Worm (Caenorhabditis elegans) whole organism, L4/young adult: ENCODE results near the gene erh-1.

ENCODE experiments used
- W03F9.2 ChIP-seq: fragments of 150-350 bp; optimal IDR thresholded peaks from 2 replicates; lab custom pipeline; 2014; ENCODE audit warnings: missing biosample characterization, missing genetic modification characterization
- him-1 ChIP-seq: sonication (generic microtip); optimal IDR thresholded peaks from 2 replicates; lab custom pipeline; 2016; ENCODE audit warnings: missing genotype, missing genetic modification reagents, missing genetic modification characterization, missing compliant biosample characterization

- TF ChIP-seq W03F9.2 (tag; lab: Kevin White, UChicago) = no peak
- TF ChIP-seq him-1 = no peak
These were observed 10.4 kb downstream of the erh-1 start for ce11 chrV:10568496-10568895.
